Worm (Caenorhabditis elegans): ENCODE measurements around the gene ZC84.6.

Gene ZC84.6

ce11 chrIII:9173239-9173638, 26.3 kb downstream of the ZC84.6 start:
- TF ChIP-seq unc-39 (tag; optimal IDR thresholded peaks at IDR 0.05) (no peak), lsy-2 (tag; optimal IDR thresholded peaks at IDR 0.05) (no peak), mls-2 (tag; optimal IDR thresholded peaks at IDR 0.05) (no peak), unc-120 (tag; optimal IDR thresholded peaks at IDR 0.05; ENCODE audit: poor library complexity, severe bottlenecking) (no peak), ceh-39 (tag; optimal IDR thresholded peaks at IDR 0.05) (no peak), ztf-11 (tag; optimal IDR thresholded peaks at IDR 0.05) (no peak), ceh-43 (GFP tag; optimal IDR thresholded peaks at IDR 0.05) (no peak), sem-2 (GFP tag; optimal IDR thresholded peaks at IDR 0.05) (no peak), lin-13 (tag; optimal IDR thresholded peaks at IDR 0.05) (no peak), flh-1 (GFP tag; optimal IDR thresholded peaks at IDR 0.05) (no peak), nhr-237 (tag; optimal IDR thresholded peaks at IDR 0.05) (no peak), nhr-12 (tag; optimal IDR thresholded peaks at IDR 0.05) (no peak), ham-2 (GFP tag; optimal IDR thresholded peaks at IDR 0.05) (no peak), ceh-83 (GFP tag; optimal IDR thresholded peaks at IDR 0.05) (no peak), lin-32 (GFP tag; optimal IDR thresholded peaks at IDR 0.05) (no peak)

ce11 chrIII:9172702-9173101, 26.8 kb downstream of the ZC84.6 start, which contains the start of gene ina-1:
Gene ina-1, minus strand, starts transcription at chrIII:9172802.
- TF ChIP-seq bed-3 (GFP tag; optimal IDR thresholded peaks at IDR 0.05) (no peak), nhr-12 (tag; optimal IDR thresholded peaks at IDR 0.05) (no peak), hlh-1 (tag; optimal IDR thresholded peaks at IDR 0.05) (no peak), nhr-237 (tag; optimal IDR thresholded peaks at IDR 0.05) (no peak), sptf-1 (tag; optimal IDR thresholded peaks at IDR 0.05) (no peak)

ce11 chrIII:9162634-9163118, 36.8 kb downstream of the ZC84.6 start, which contains the start of gene dgk-3:
Gene dgk-3, plus strand, starts transcription at chrIII:9163068.
- TF ChIP-seq ham-2 (GFP tag; optimal IDR thresholded peaks at IDR 0.05) (no peak), nhr-28 (tag; optimal IDR thresholded peaks at IDR 0.05) (no peak), unc-39 (tag; optimal IDR thresholded peaks at IDR 0.05) (no peak), blmp-1 (tag; optimal IDR thresholded peaks at IDR 0.05) (no peak)

ce11 chrIII:9161553-9161952, 38.0 kb downstream of the ZC84.6 start, which contains the start of gene ptr-9:
Gene ptr-9, minus strand, starts transcription at chrIII:9161653.
- TF ChIP-seq ceh-83 (GFP tag; optimal IDR thresholded peaks at IDR 0.05) (no peak), mep-1 (tag; optimal IDR thresholded peaks at IDR 0.05) (no peak), unc-62 (GFP tag; optimal IDR thresholded peaks at IDR 0.05) (no peak), pha-4 (tag; optimal IDR thresholded peaks at IDR 0.05) (no peak), elt-3 (tag; optimal IDR thresholded peaks at IDR 0.05) (no peak), zip-8 (tag; optimal IDR thresholded peaks at IDR 0.05) (no peak), snpc-4 (tag; optimal IDR thresholded peaks at IDR 0.05) (no peak), unc-120 (tag; optimal IDR thresholded peaks at IDR 0.05; ENCODE audit: poor library complexity, severe bottlenecking) (no peak)

- TF ChIP-seq unc-62 (GFP tag; optimal IDR thresholded peaks at IDR 0.05) (no peak), zip-8 (tag; optimal IDR thresholded peaks at IDR 0.05) (peak; percentile 24)
These were observed 44.7 kb downstream of the ZC84.6 start, which contains the start of gene irld-34 for ce11 chrIII:9154766-9155165. Gene irld-34, plus strand, starts transcription at chrIII:9155066.

- TF ChIP-seq zip-8 (tag; optimal IDR thresholded peaks at IDR 0.05), result no peak
- TF ChIP-seq flh-1 (GFP tag; optimal IDR thresholded peaks at IDR 0.05), result no peak
- TF ChIP-seq ceh-43 (GFP tag; optimal IDR thresholded peaks at IDR 0.05), result no peak
- TF ChIP-seq nhr-76 (tag; optimal IDR thresholded peaks at IDR 0.05), result no peak
These were observed 45.7 kb downstream of the ZC84.6 start, which contains the start of gene nhl-1 for ce11 chrIII:9153809-9154208. Gene nhl-1, minus strand, starts transcription at chrIII:9153909.

- TF ChIP-seq ceh-83 (GFP tag; optimal IDR thresholded peaks at IDR 0.05), result no peak
- no peak for TF ChIP-seq unc-62 (GFP tag; optimal IDR thresholded peaks at IDR 0.05)
- no peak for TF ChIP-seq mep-1 (tag; optimal IDR thresholded peaks at IDR 0.05)
- no peak for TF ChIP-seq nhr-2 (tag; optimal IDR thresholded peaks at IDR 0.05)
- no peak for TF ChIP-seq zip-8 (tag; optimal IDR thresholded peaks at IDR 0.05)
- no peak for TF ChIP-seq lin-32 (GFP tag; optimal IDR thresholded peaks at IDR 0.05)
- no peak for TF ChIP-seq nhr-237 (tag; optimal IDR thresholded peaks at IDR 0.05)
- no peak for TF ChIP-seq lsy-2 (tag; optimal IDR thresholded peaks at IDR 0.05)
- no peak for TF ChIP-seq snpc-4 (tag; optimal IDR thresholded peaks at IDR 0.05)
- no peak for TF ChIP-seq mab-5 (tag; optimal IDR thresholded peaks at IDR 0.05)
- TF ChIP-seq cnd-1 (tag; optimal IDR thresholded peaks at IDR 0.05), result no peak
- TF ChIP-seq elt-3 (tag; optimal IDR thresholded peaks at IDR 0.05), result no peak
- TF ChIP-seq ceh-39 (tag; optimal IDR thresholded peaks at IDR 0.05), result no peak
- TF ChIP-seq tbx-8 (GFP tag; optimal IDR thresholded peaks at IDR 0.05), result no peak
- no peak for TF ChIP-seq sptf-1 (tag; optimal IDR thresholded peaks at IDR 0.05)
- TF ChIP-seq ztf-11 (tag; optimal IDR thresholded peaks at IDR 0.05), result no peak
- TF ChIP-seq nhr-76 (tag; optimal IDR thresholded peaks at IDR 0.05), result no peak
- TF ChIP-seq hlh-1 (tag; optimal IDR thresholded peaks at IDR 0.05), result no peak
- no peak for TF ChIP-seq unc-120 (tag; optimal IDR thresholded peaks at IDR 0.05; ENCODE audit: poor library complexity, severe bottlenecking)
- no peak for TF ChIP-seq unc-39 (tag; optimal IDR thresholded peaks at IDR 0.05)
These were observed 46.6 kb downstream of the ZC84.6 start for ce11 chrIII:9152950-9153349.
